1 fruit fly cellular context compared by ENCODE assay signal in genomic region chrX:1387149-1387752, dm6.
TF ChIP-seq lines count a peak whose summit lies in the region.

No protein-coding gene starts in this region.

TF ChIP-seq in whole organism, embryonic, 481 proteins besides CTCF, POLR2A, EP300 and RAD21 (continued from another document):
- TF ChIP-seq Spps (tag; optimal IDR thresholded peaks at IDR 0.05; lab: Kevin White, UChicago) (no peak), amos (GFP tag; IDR thresholded peaks at IDR 0.05; lab: Robert Waterston, UW; ENCODE audit: partially characterized antibody) (no peak), zf30C (GFP tag; optimal IDR thresholded peaks at IDR 0.05; lab: Kevin White, UChicago) (no peak), unc-4 (GFP tag; IDR thresholded peaks at IDR 0.05; lab: Robert Waterston, UW; ENCODE audit: partially characterized antibody) (no peak), Atf-2 (GFP tag; optimal IDR thresholded peaks at IDR 0.05; lab: Kevin White, UChicago) (no peak), h (optimal IDR thresholded peaks at IDR 0.05; lab: Kevin White, UChicago) (no peak), HmgZ (tag; optimal IDR thresholded peaks at IDR 0.05; lab: Kevin White, UChicago) (peak; percentile 28), Jarid2 (GFP tag; optimal IDR thresholded peaks at IDR 0.05; lab: Kevin White, UChicago) (no peak), CG1602 (GFP tag; optimal IDR thresholded peaks at IDR 0.05; lab: Kevin White, UChicago) (no peak), pros (GFP tag; optimal IDR thresholded peaks at IDR 0.05; lab: Kevin White, UChicago) (peak; percentile 4), CG9797 (GFP tag; optimal IDR thresholded peaks at IDR 0.05; lab: Kevin White, UChicago) (no peak), grn (GFP tag; optimal IDR thresholded peaks at IDR 0.05; lab: Kevin White, UChicago) (peak; percentile 91), exex (tag; optimal IDR thresholded peaks at IDR 0.05; lab: Kevin White, UChicago) (peak; percentile 14), bbx (GFP tag; IDR thresholded peaks at IDR 0.05; lab: Robert Waterston, UW; ENCODE audit: partially characterized antibody) (no peak), ac (GFP tag; optimal IDR thresholded peaks at IDR 0.05; lab: Kevin White, UChicago) (no peak), chm (GFP tag; IDR thresholded peaks at IDR 0.05; lab: Robert Waterston, UW) (no peak), Dref (GFP tag; IDR thresholded peaks at IDR 0.05; lab: Robert Waterston, UW) (no peak), CG15601 (tag; optimal IDR thresholded peaks at IDR 0.05; lab: Kevin White, UChicago) (peak; percentile 47), abd-A (tag; optimal IDR thresholded peaks at IDR 0.05; lab: Kevin White, UChicago) (no peak), Fer3 (tag; optimal IDR thresholded peaks at IDR 0.05; lab: Kevin White, UChicago) (no peak), Mrtf (GFP tag; IDR thresholded peaks at IDR 0.05; lab: Robert Waterston, UW) (no peak), sr (GFP tag; IDR thresholded peaks at IDR 0.05; lab: Robert Waterston, UW) (no peak), CG4282 (GFP tag; optimal IDR thresholded peaks at IDR 0.05; lab: Kevin White, UChicago) (no peak), CG1647 (GFP tag; optimal IDR thresholded peaks at IDR 0.05; lab: Kevin White, UChicago) (no peak), pum (GFP tag; optimal IDR thresholded peaks at IDR 0.05; lab: Kevin White, UChicago) (no peak), D19A (tag; optimal IDR thresholded peaks at IDR 0.05; lab: Kevin White, UChicago) (peak; percentile 17), CG10274 (GFP tag; optimal IDR thresholded peaks at IDR 0.05; lab: Kevin White, UChicago) (no peak), CG10979 (tag; optimal IDR thresholded peaks at IDR 0.05; lab: Kevin White, UChicago) (no peak), HLH3B (GFP tag; IDR thresholded peaks at IDR 0.05; lab: Robert Waterston, UW) (peak; percentile 7; the same call in 1 of the 2 replicates), Hr78 (GFP tag; optimal IDR thresholded peaks at IDR 0.05; lab: Kevin White, UChicago) (no peak), CG8388 (GFP tag; optimal IDR thresholded peaks at IDR 0.05; lab: Kevin White, UChicago) (no peak), vvl (GFP tag; IDR thresholded peaks at IDR 0.05; lab: Robert Waterston, UW) (no peak), pnt (GFP tag; optimal IDR thresholded peaks at IDR 0.05; lab: Kevin White, UChicago) (no peak)
TF ChIP-seq in whole organism, embryonic: peak in this region for 63.
